Worm (Caenorhabditis elegans) whole organism, L4/young adult: ENCODE results near the gene idpp-3.

Source experiments
- W03F9.2 ChIP-seq: fragments of 150-350 bp; optimal IDR thresholded peaks from 2 replicates; lab custom pipeline; 2014; ENCODE audit warnings: missing biosample characterization, missing genetic modification characterization
- dao-5 ChIP-seq: sonication (generic microtip); optimal IDR thresholded peaks from 2 replicates; lab custom pipeline; 2016; ENCODE audit warnings: missing genotype, missing genetic modification characterization, moderate library complexity, missing compliant biosample characterization
- him-1 ChIP-seq: sonication (generic microtip); optimal IDR thresholded peaks from 2 replicates; lab custom pipeline; 2016; ENCODE audit warnings: missing genotype, missing genetic modification reagents, missing genetic modification characterization, missing compliant biosample characterization

idpp-3 gene

ce11 chrX:14946464-14947354, 14.7 kb downstream of the idpp-3 start:
- no peak for TF ChIP-seq dao-5 (tag; lab: Kevin White, UChicago)
- no peak for TF ChIP-seq him-1
- TF ChIP-seq W03F9.2 (tag; lab: Kevin White, UChicago) = no peak

- TF ChIP-seq W03F9.2 (tag; lab: Kevin White, UChicago) = no peak
- TF ChIP-seq him-1 = no peak
- TF ChIP-seq dao-5 (tag; lab: Kevin White, UChicago) = no peak
Observed at ce11 chrX:14946217-14946463, 15.2 kb downstream of the idpp-3 start, which contains the start of gene mrp-5. mrp-5 (minus strand) TSS chrX:14946317.

- TF ChIP-seq W03F9.2 (tag; lab: Kevin White, UChicago) = no peak
- TF ChIP-seq dao-5 (tag; lab: Kevin White, UChicago) = no peak
- no peak for TF ChIP-seq him-1
Observed at ce11 chrX:14938188-14938587, 23.2 kb downstream of the idpp-3 start.

ce11 chrX:14931443-14931842, 29.9 kb downstream of the idpp-3 start:
- TF ChIP-seq him-1 = no peak
- no peak for TF ChIP-seq W03F9.2 (tag; lab: Kevin White, UChicago)
- no peak for TF ChIP-seq dao-5 (tag; lab: Kevin White, UChicago)

ce11 chrX:14929512-14929911, 31.9 kb downstream of the idpp-3 start:
- no peak for TF ChIP-seq W03F9.2 (tag; lab: Kevin White, UChicago)
- TF ChIP-seq him-1 = no peak
- no peak for TF ChIP-seq dao-5 (tag; lab: Kevin White, UChicago)

- TF ChIP-seq dao-5 (tag; lab: Kevin White, UChicago) (no peak), W03F9.2 (tag; lab: Kevin White, UChicago) (no peak), him-1 (no peak)
Observed at ce11 chrX:14928854-14929253, 32.5 kb downstream of the idpp-3 start, which contains the start of gene ntr-2. ntr-2 (minus strand) TSS chrX:14928954.

ce11 chrX:14922758-14923157, 38.6 kb downstream of the idpp-3 start:
- TF ChIP-seq him-1 = no peak
- no peak for TF ChIP-seq dao-5 (tag; lab: Kevin White, UChicago)
- TF ChIP-seq W03F9.2 (tag; lab: Kevin White, UChicago) = no peak

- TF ChIP-seq W03F9.2 (tag; lab: Kevin White, UChicago) (no peak), him-1 (no peak), dao-5 (tag; lab: Kevin White, UChicago) (no peak)
Observed at ce11 chrX:14920880-14921279, 40.5 kb downstream of the idpp-3 start.

- TF ChIP-seq dao-5 (tag; lab: Kevin White, UChicago) (no peak), him-1 (no peak), W03F9.2 (tag; lab: Kevin White, UChicago) (no peak)
Observed at ce11 chrX:14918538-14918937, 42.8 kb downstream of the idpp-3 start, which contains the start of gene npr-40. npr-40 (plus strand) TSS chrX:14918838.

- no peak for TF ChIP-seq him-1
- no peak for TF ChIP-seq dao-5 (tag; lab: Kevin White, UChicago)
- no peak for TF ChIP-seq W03F9.2 (tag; lab: Kevin White, UChicago)
Observed at ce11 chrX:14916767-14917166, 44.6 kb downstream of the idpp-3 start.

- TF ChIP-seq him-1 = no peak
- no peak for TF ChIP-seq dao-5 (tag; lab: Kevin White, UChicago)
- TF ChIP-seq W03F9.2 (tag; lab: Kevin White, UChicago) = no peak
Observed at ce11 chrX:14910689-14911088, 50.7 kb downstream of the idpp-3 start.
